Worm (Caenorhabditis elegans) whole organism, early embryonic: ENCODE measurements around the gene F02D10.3.

Experiments used
- B0310.2 ChIP-seq: sonication (generic microtip); optimal IDR thresholded peaks from 2 replicates; lab custom pipeline; 2016; ENCODE audit warnings: mild to moderate bottlenecking, missing genetic modification characterization, missing compliant biosample characterization
- F13C5.2 ChIP-seq: sonication (generic microtip); optimal IDR thresholded peaks from 2 replicates; lab custom pipeline; 2017; ENCODE audit warnings: mild to moderate bottlenecking, missing genetic modification characterization, inconsistent platforms, missing compliant biosample characterization
- aly-1 ChIP-seq: sonication (generic microtip); optimal IDR thresholded peaks from 2 replicates; lab custom pipeline; 2016; ENCODE audit warnings: missing genetic modification characterization, missing compliant biosample characterization
- ama-1 ChIP-seq: fragments of 150-350 bp; optimal IDR thresholded peaks from 2 replicates; lab custom pipeline; 2014
- ceh-13 ChIP-seq: fragments of 200-800 bp; sonication (Bioruptor generic); optimal IDR thresholded peaks from 2 replicates; lab custom pipeline; 2018; ENCODE audit warnings: mild to moderate bottlenecking, missing genetic modification characterization, missing compliant biosample characterization
- ceh-36 ChIP-seq: sonication (generic microtip); optimal IDR thresholded peaks from 2 replicates; lab custom pipeline; 2016; ENCODE audit warnings: missing genetic modification characterization, inconsistent platforms, missing compliant biosample characterization
- ets-7 ChIP-seq: sonication (generic microtip); optimal IDR thresholded peaks from 2 replicates; lab custom pipeline; 2016; ENCODE audit warnings: missing genotype, missing genetic modification characterization, missing compliant biosample characterization
- flt-1 ChIP-seq: fragments of 200-800 bp; sonication (Bioruptor generic); IDR thresholded peaks from 2 replicates; pipeline ENCODE4 v1.3.6; 2022; ENCODE audit warnings: missing genetic modification characterization, missing compliant biosample characterization
- hmbx-1 ChIP-seq: sonication (generic microtip); optimal IDR thresholded peaks from 2 replicates; lab custom pipeline; 2016; ENCODE audit warnings: mild to moderate bottlenecking, missing genetic modification characterization, missing compliant biosample characterization
- hmg-4 ChIP-seq: fragments of 200-800 bp; sonication (Bioruptor generic); optimal IDR thresholded peaks from 2 replicates; lab custom pipeline; 2018; ENCODE audit warnings: mild to moderate bottlenecking, missing genetic modification characterization, missing compliant biosample characterization
- hnd-1 ChIP-seq: sonication (generic microtip); optimal IDR thresholded peaks from 2 replicates; lab custom pipeline; 2016; ENCODE audit warnings: missing genetic modification characterization, missing compliant biosample characterization
- pes-1 ChIP-seq: fragments of 200-800 bp; sonication (Bioruptor generic); IDR thresholded peaks from 2 replicates; pipeline ENCODE4 v1.3.6; 2022; ENCODE audit warnings: missing genetic modification reagents, missing genetic modification characterization, missing compliant biosample characterization
- scrt-1 ChIP-seq: fragments of 200-800 bp; sonication (Bioruptor generic); IDR thresholded peaks from 2 replicates; pipeline ENCODE4 v1.3.6; 2022; ENCODE audit warnings: missing genetic modification characterization, missing compliant biosample characterization
- sea-1 ChIP-seq: fragments of 200-800 bp; sonication (Bioruptor generic); conservative IDR thresholded peaks from 2 replicates; pipeline ENCODE4 v1.3.6; 2022; ENCODE audit warnings: missing genetic modification characterization, missing compliant biosample characterization
- tbx-11 ChIP-seq: fragments of 200-800 bp; sonication (Bioruptor generic); IDR thresholded peaks from 2 replicates; pipeline ENCODE4 v1.3.6; 2022; ENCODE audit warnings: missing genetic modification characterization, missing compliant biosample characterization
- tbx-37 ChIP-seq: fragments of 200-800 bp; sonication (Bioruptor generic); conservative IDR thresholded peaks from 2 replicates; pipeline ENCODE4 v1.3.6; 2022; ENCODE audit warnings: missing genetic modification reagents, missing genetic modification characterization, missing compliant biosample characterization
- tra-4 ChIP-seq: sonication (generic microtip); optimal IDR thresholded peaks from 2 replicates; lab custom pipeline; 2017; ENCODE audit warnings: missing genetic modification characterization, missing compliant biosample characterization

The F02D10.3 gene

DNA sequence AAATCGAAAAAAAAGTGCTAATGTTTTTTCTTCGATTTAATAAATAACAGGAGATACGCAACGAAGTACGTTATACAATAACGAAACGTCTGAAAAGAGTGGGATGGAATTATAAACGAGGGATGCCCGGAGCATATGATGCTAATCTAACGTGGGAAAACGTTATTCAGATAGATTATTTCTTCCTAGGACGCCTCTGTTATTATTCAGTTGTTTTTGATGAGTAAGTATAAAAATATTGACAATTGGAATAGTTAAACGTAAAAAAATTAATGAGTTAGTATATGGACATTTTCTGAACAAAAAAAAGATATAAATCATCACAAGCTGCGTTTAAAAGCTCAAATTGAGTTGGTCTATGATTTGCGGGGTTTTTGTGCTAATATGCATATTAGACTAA is 22.4 kb upstream of the F02D10.3 start, which contains the start of gene srd-51:
Gene srd-51 (minus strand): TSS at position 101 of the 400 bp plus-strand sequence.
- TF ChIP-seq hmg-4 (GFP tag; lab: Kevin White, UChicago) (no peak), tra-4 (tag; lab: Kevin White, UChicago) (no peak), scrt-1 (GFP tag; lab: Robert Waterston, UW) (no peak), pes-1 (GFP tag; lab: Robert Waterston, UW) (no peak), aly-1 (tag; lab: Kevin White, UChicago) (no peak), hmbx-1 (tag; lab: Kevin White, UChicago) (no peak), ceh-36 (no peak), tbx-37 (GFP tag; lab: Robert Waterston, UW) (no peak), flt-1 (GFP tag; lab: Robert Waterston, UW) (no peak), ceh-13 (GFP tag; lab: Kevin White, UChicago) (no peak), hnd-1 (tag; lab: Kevin White, UChicago) (no peak), F13C5.2 (tag; lab: Kevin White, UChicago) (no peak), ama-1 (lab: Kevin White, UChicago) (no peak)

ce11 chrX:13481704-13482103 is 19.3 kb upstream of the F02D10.3 start, which contains the start of gene srd-50:
Gene srd-50 (minus strand): TSS chrX:13481804.
- TF ChIP-seq B0310.2 (no peak), ceh-36 (no peak), hmg-4 (GFP tag; lab: Kevin White, UChicago) (no peak), ceh-13 (GFP tag; lab: Kevin White, UChicago) (no peak), pes-1 (GFP tag; lab: Robert Waterston, UW) (no peak), tra-4 (tag; lab: Kevin White, UChicago) (no peak), sea-1 (GFP tag; lab: Robert Waterston, UW) (no peak), tbx-37 (GFP tag; lab: Robert Waterston, UW) (no peak), tbx-11 (GFP tag; lab: Robert Waterston, UW) (no peak), scrt-1 (GFP tag; lab: Robert Waterston, UW) (no peak)

DNA sequence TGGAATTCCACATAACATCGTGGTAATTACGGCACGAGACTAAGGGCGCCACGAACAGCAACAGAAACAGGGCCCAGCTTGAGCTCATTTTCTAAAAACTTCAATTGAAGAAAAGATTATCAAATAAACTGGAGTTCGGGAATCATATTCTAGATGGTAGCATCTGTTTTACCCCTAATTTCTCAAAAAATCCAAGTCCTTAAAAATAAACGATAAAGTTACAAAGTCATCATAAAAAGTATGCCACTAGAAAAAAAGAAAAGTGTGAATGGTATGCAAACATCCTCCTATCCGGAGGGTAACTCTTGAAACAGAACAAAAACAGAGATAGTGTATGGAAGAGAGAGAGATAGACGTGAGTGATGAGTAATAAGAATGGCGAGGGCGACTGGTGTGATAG is 14.9 kb upstream of the F02D10.3 start, which contains the start of gene efn-3:
Gene efn-3 (minus strand): TSS at position 101 of the 400 bp plus-strand sequence.
- TF ChIP-seq ceh-36, result no peak

DNA sequence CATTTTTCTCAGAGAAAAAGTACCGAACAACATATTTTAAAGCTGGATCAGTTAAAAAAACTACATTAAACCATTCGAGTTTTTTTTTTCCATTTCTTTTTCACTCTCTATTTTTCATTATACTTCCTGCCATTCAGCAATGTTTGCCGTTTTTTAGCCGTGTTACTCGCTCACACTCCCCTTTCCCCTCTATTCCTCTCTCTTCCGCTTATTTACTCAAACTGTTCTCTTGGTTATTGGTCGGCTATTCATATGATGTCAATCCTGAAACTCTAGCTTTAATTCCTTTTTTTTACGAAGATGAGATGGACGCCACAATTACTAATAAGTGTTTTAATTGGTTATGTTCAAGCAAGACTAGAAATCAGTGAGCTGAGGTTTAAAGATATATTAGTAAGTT is 9.4 kb upstream of the F02D10.3 start, which contains the start of gene tre-4:
Gene tre-4 (plus strand): TSS at position 301 of the 400 bp plus-strand sequence.
- TF ChIP-seq tra-4 (tag; lab: Kevin White, UChicago), result no peak
- TF ChIP-seq aly-1 (tag; lab: Kevin White, UChicago), result no peak
- TF ChIP-seq ceh-13 (GFP tag; lab: Kevin White, UChicago), result no peak
- TF ChIP-seq hnd-1 (tag; lab: Kevin White, UChicago), result no peak
- no peak for TF ChIP-seq F13C5.2 (tag; lab: Kevin White, UChicago)
- TF ChIP-seq B0310.2, result no peak
- TF ChIP-seq scrt-1 (GFP tag; lab: Robert Waterston, UW), result no peak
- TF ChIP-seq hmbx-1 (tag; lab: Kevin White, UChicago), result no peak
- TF ChIP-seq sea-1 (GFP tag; lab: Robert Waterston, UW), result no peak
- TF ChIP-seq ets-7 (tag; lab: Kevin White, UChicago), result no peak

ce11 chrX:13469907-13470647 is 7.7 kb upstream of the F02D10.3 start:
- TF ChIP-seq aly-1 (tag; lab: Kevin White, UChicago) (peak; percentile 24), ceh-36 (no peak)

ce11 chrX:13469047-13469633 is 6.7 kb upstream of the F02D10.3 start, which contains the start of gene col-184:
Gene col-184 (plus strand): TSS chrX:13469455.
- TF ChIP-seq hnd-1 (tag; lab: Kevin White, UChicago) (no peak), tra-4 (tag; lab: Kevin White, UChicago) (no peak), sea-1 (GFP tag; lab: Robert Waterston, UW) (no peak), ets-7 (tag; lab: Kevin White, UChicago) (no peak), aly-1 (tag; lab: Kevin White, UChicago) (no peak), B0310.2 (no peak), flt-1 (GFP tag; lab: Robert Waterston, UW) (no peak), ceh-13 (GFP tag; lab: Kevin White, UChicago) (no peak), tbx-37 (GFP tag; lab: Robert Waterston, UW) (no peak), F13C5.2 (tag; lab: Kevin White, UChicago) (no peak), ceh-36 (no peak), ama-1 (lab: Kevin White, UChicago) (no peak), pes-1 (GFP tag; lab: Robert Waterston, UW) (no peak), hmg-4 (GFP tag; lab: Kevin White, UChicago) (no peak), hmbx-1 (tag; lab: Kevin White, UChicago) (no peak), tbx-11 (GFP tag; lab: Robert Waterston, UW) (no peak), scrt-1 (GFP tag; lab: Robert Waterston, UW) (no peak)
